Worm (Caenorhabditis elegans): ENCODE measurements around the gene gei-6.

The gei-6 gene

ce11 chrV:7199932-7200331 lies 30.7 kb downstream of the gei-6 start, which contains the start of gene F09G2.1:
TSS of gene F09G2.1 (plus strand) at chrV:7200232.
- TF ChIP-seq sea-2 (GFP tag; optimal IDR thresholded peaks at IDR 0.05) (no peak), daf-12 (tag; optimal IDR thresholded peaks at IDR 0.05) (no peak), ceh-28 (tag; optimal IDR thresholded peaks at IDR 0.05) (no peak), ceh-9 (tag; optimal IDR thresholded peaks at IDR 0.05) (no peak), nhr-23 (tag; optimal IDR thresholded peaks at IDR 0.05) (no peak)

ce11 chrV:7199077-7199476 lies 31.6 kb downstream of the gei-6 start:
- TF ChIP-seq R02D3.7 (tag; optimal IDR thresholded peaks at IDR 0.05) (no peak), aly-2 (tag; optimal IDR thresholded peaks at IDR 0.05) (no peak), unc-62 (GFP tag; optimal IDR thresholded peaks at IDR 0.05) (no peak), ztf-4 (tag; optimal IDR thresholded peaks at IDR 0.05) (no peak), nhr-28 (tag; optimal IDR thresholded peaks at IDR 0.05) (no peak), ceh-16 (tag; optimal IDR thresholded peaks at IDR 0.05) (no peak), elt-3 (tag; optimal IDR thresholded peaks at IDR 0.05) (no peak), nhr-76 (tag; optimal IDR thresholded peaks at IDR 0.05) (no peak), egl-5 (tag; optimal IDR thresholded peaks at IDR 0.05) (no peak), nhr-12 (tag; optimal IDR thresholded peaks at IDR 0.05) (no peak), fkh-10 (GFP tag; optimal IDR thresholded peaks at IDR 0.05) (no peak), hmg-11 (tag; optimal IDR thresholded peaks at IDR 0.05) (no peak)

DNA sequence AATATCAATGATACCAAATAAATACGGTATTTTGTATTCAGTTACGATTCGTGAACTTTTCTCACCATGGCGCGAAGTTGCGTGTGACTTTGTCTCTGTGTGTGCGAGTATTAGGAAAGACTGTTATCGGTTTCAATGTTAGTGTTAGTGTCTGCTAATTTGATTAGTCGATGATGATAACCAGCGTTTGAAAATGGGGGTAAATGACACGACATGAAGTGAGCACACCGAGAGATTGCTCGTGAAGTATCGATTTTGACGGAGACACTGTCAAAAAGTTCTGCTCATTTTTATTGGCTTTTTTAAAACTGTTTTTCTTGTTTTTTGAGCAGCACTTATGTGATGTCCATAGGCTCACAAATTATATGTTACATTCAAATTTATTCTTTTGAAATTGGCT lies 32.2 kb downstream of the gei-6 start:
- TF ChIP-seq nhr-11 (tag; optimal IDR thresholded peaks at IDR 0.05) (no peak), fos-1 (tag; optimal IDR thresholded peaks at IDR 0.05) (no peak), ama-1 (optimal IDR thresholded peaks at IDR 0.05) (peak; percentile 91), pha-4 (tag; optimal IDR thresholded peaks at IDR 0.05) (peak; percentile 52), jun-1 (tag; optimal IDR thresholded peaks at IDR 0.05) (peak; percentile 24), nhr-76 (tag; optimal IDR thresholded peaks at IDR 0.05) (no peak), nhr-43 (tag; optimal IDR thresholded peaks at IDR 0.05; ENCODE audit: poor library complexity, severe bottlenecking) (peak; percentile 19), skn-1 (tag; optimal IDR thresholded peaks at IDR 0.05) (peak; percentile 18), ceh-28 (tag; optimal IDR thresholded peaks at IDR 0.05) (no peak), aly-2 (tag; optimal IDR thresholded peaks at IDR 0.05) (peak; percentile 4), nhr-23 (tag; optimal IDR thresholded peaks at IDR 0.05) (peak; percentile 5), pqm-1 (tag; optimal IDR thresholded peaks at IDR 0.05) (peak; percentile 58), elt-2 (tag; optimal IDR thresholded peaks at IDR 0.05) (peak; percentile 85)

DNA sequence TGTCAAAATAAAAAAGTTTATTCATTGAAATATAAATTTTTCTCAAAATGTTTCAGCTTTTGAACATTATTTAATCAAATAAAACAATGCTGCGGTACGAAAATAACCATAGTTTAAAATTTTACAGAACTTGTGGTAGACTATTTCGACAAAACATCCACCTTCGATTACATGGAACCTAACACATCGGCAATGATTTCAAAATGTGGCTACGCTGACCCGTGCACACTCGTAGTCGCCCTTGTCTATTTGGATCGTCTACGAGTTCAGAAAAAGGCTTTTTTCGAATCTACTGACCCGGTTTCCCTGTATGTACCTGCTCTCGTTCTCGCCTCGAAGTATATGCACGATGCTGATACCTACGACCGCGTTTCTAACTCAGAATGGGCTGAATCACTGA lies 33.6 kb downstream of the gei-6 start:
- TF ChIP-seq fkh-10 (GFP tag; optimal IDR thresholded peaks at IDR 0.05) (no peak), ZK546.5 (tag; optimal IDR thresholded peaks at IDR 0.05) (no peak), eor-1 (tag; optimal IDR thresholded peaks at IDR 0.05) (no peak), skn-1 (tag; optimal IDR thresholded peaks at IDR 0.05) (no peak), nfya-1 (tag; optimal IDR thresholded peaks at IDR 0.05; ENCODE audit: insufficient read depth) (no peak), nhr-76 (tag; optimal IDR thresholded peaks at IDR 0.05) (no peak), snpc-4 (tag; optimal IDR thresholded peaks at IDR 0.05) (no peak)

- TF ChIP-seq nhr-28 (tag; optimal IDR thresholded peaks at IDR 0.05) = no peak
- TF ChIP-seq jun-1 (tag; optimal IDR thresholded peaks at IDR 0.05) = peak; percentile 94
- peak; percentile 45 for TF ChIP-seq tbx-2 (tag; optimal IDR thresholded peaks at IDR 0.05)
- TF ChIP-seq ztf-11 (tag; optimal IDR thresholded peaks at IDR 0.05) = no peak
- TF ChIP-seq fkh-10 (GFP tag; optimal IDR thresholded peaks at IDR 0.05) = peak; percentile 8
- TF ChIP-seq egl-27 (tag; optimal IDR thresholded peaks at IDR 0.05) = peak; percentile 46
- no peak for TF ChIP-seq ceh-16 (tag; optimal IDR thresholded peaks at IDR 0.05)
- peak; percentile 96 for TF ChIP-seq nhr-25 (tag; optimal IDR thresholded peaks at IDR 0.05)
- no peak for TF ChIP-seq elt-3 (tag; optimal IDR thresholded peaks at IDR 0.05)
- TF ChIP-seq lin-39 (tag; optimal IDR thresholded peaks at IDR 0.05) = peak; percentile 97
- TF ChIP-seq snpc-4 (tag; optimal IDR thresholded peaks at IDR 0.05) = peak; percentile 82
- TF ChIP-seq zag-1 (tag; optimal IDR thresholded peaks at IDR 0.05) = no peak
- TF ChIP-seq elt-2 (tag; optimal IDR thresholded peaks at IDR 0.05) = peak; percentile 89
- TF ChIP-seq nhr-76 (tag; optimal IDR thresholded peaks at IDR 0.05) = no peak
- peak; percentile 71 for TF ChIP-seq R02D3.7 (tag; optimal IDR thresholded peaks at IDR 0.05)
- peak; percentile 82 for TF ChIP-seq hmg-11 (tag; optimal IDR thresholded peaks at IDR 0.05)
- peak; percentile 2 for TF ChIP-seq ceh-82 (tag; optimal IDR thresholded peaks at IDR 0.05)
- TF ChIP-seq unc-39 (tag; optimal IDR thresholded peaks at IDR 0.05) = no peak
- TF ChIP-seq ama-1 (optimal IDR thresholded peaks at IDR 0.05) = peak; percentile 78
- TF ChIP-seq unc-62 (GFP tag; optimal IDR thresholded peaks at IDR 0.05) = no peak
- TF ChIP-seq ceh-9 (tag; optimal IDR thresholded peaks at IDR 0.05) = no peak
- no peak for TF ChIP-seq nhr-12 (tag; optimal IDR thresholded peaks at IDR 0.05)
- peak; percentile 64 for TF ChIP-seq ceh-28 (tag; optimal IDR thresholded peaks at IDR 0.05)
- TF ChIP-seq daf-12 (tag; optimal IDR thresholded peaks at IDR 0.05) = no peak
- TF ChIP-seq nhr-11 (tag; optimal IDR thresholded peaks at IDR 0.05) = no peak
- TF ChIP-seq egl-5 (tag; optimal IDR thresholded peaks at IDR 0.05) = peak; percentile 87
- peak; percentile 90 for TF ChIP-seq skn-1 (tag; optimal IDR thresholded peaks at IDR 0.05)
- peak; percentile 59 for TF ChIP-seq elt-1 (tag; optimal IDR thresholded peaks at IDR 0.05)
- peak; percentile 75 for TF ChIP-seq pqm-1 (tag; optimal IDR thresholded peaks at IDR 0.05)
- TF ChIP-seq pha-4 (tag; optimal IDR thresholded peaks at IDR 0.05) = peak; percentile 89
- TF ChIP-seq lin-15B (tag; optimal IDR thresholded peaks at IDR 0.05) = peak; percentile 92
- TF ChIP-seq lsy-12 (tag; optimal IDR thresholded peaks at IDR 0.05) = peak; percentile 67
- TF ChIP-seq nhr-43 (tag; optimal IDR thresholded peaks at IDR 0.05; ENCODE audit: poor library complexity, severe bottlenecking) = peak; percentile 86
- no peak for TF ChIP-seq nhr-67 (tag; optimal IDR thresholded peaks at IDR 0.05)
Observed at ce11 chrV:7196498-7196966, 34.1 kb downstream of the gei-6 start, which contains the start of gene F09G2.2. TSS of gene F09G2.2 (plus strand) at chrV:7196916.

Data from whole organism, L3 larva.